Worm (Caenorhabditis elegans) whole organism, L4/young adult: ENCODE results near the gene gst-31.

Source experiments
- W03F9.2 ChIP-seq: fragments of 150-350 bp; optimal IDR thresholded peaks from 2 replicates; lab custom pipeline; 2014; ENCODE audit warnings: missing biosample characterization, missing genetic modification characterization
- dao-5 ChIP-seq: sonication (generic microtip); optimal IDR thresholded peaks from 2 replicates; lab custom pipeline; 2016; ENCODE audit warnings: missing genotype, missing genetic modification characterization, moderate library complexity, missing compliant biosample characterization
- him-1 ChIP-seq: sonication (generic microtip); optimal IDR thresholded peaks from 2 replicates; lab custom pipeline; 2016; ENCODE audit warnings: missing genotype, missing genetic modification reagents, missing genetic modification characterization, missing compliant biosample characterization

DNA sequence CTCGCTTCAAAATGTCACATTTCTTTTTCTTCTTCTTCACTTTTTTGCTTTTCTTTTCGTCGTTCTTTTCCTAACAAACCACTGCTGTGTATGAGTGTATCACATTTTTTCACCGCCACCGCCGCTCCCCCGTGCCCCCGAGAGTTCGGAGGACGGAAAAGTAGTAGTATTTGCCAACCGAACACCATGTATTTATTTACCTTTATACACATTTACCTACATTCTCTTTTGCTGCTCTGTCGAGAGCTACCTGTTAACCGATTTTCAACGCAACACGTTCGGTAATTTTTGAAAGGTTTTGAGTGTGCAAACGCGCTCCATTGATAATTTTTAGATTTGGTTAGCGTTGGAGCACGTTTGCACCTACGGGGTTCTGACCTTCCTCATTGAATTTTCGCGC is 31.5 kb upstream of the gst-31 start:
- no peak for TF ChIP-seq him-1 (tag; lab: Kevin White, UChicago)
- no peak for TF ChIP-seq dao-5 (tag; lab: Kevin White, UChicago)
- TF ChIP-seq W03F9.2 (tag; lab: Kevin White, UChicago): no peak
